Worm (Caenorhabditis elegans) whole organism, early embryonic: ENCODE measurements around the gene mth-1.
"Not testable (repeated sequence)": the region's sequence is repeated elsewhere in the genome, so short reads cannot be mapped to it uniquely, and the experiment has no call there.

Experiments
- B0310.2 ChIP-seq: sonication (generic microtip); optimal IDR thresholded peaks from 2 replicates; lab custom pipeline; 2016; ENCODE audit warnings: mild to moderate bottlenecking, missing genetic modification characterization, missing compliant biosample characterization
- ama-1 ChIP-seq: fragments of 150-350 bp; optimal IDR thresholded peaks from 2 replicates; lab custom pipeline; 2014
- ceh-13 ChIP-seq: fragments of 200-800 bp; sonication (Bioruptor generic); optimal IDR thresholded peaks from 2 replicates; lab custom pipeline; 2018; ENCODE audit warnings: mild to moderate bottlenecking, missing genetic modification characterization, missing compliant biosample characterization
- ceh-36 ChIP-seq: sonication (generic microtip); optimal IDR thresholded peaks from 2 replicates; lab custom pipeline; 2016; ENCODE audit warnings: missing genetic modification characterization, inconsistent platforms, missing compliant biosample characterization
- ets-7 ChIP-seq: sonication (generic microtip); optimal IDR thresholded peaks from 2 replicates; lab custom pipeline; 2016; ENCODE audit warnings: missing genotype, missing genetic modification characterization, missing compliant biosample characterization
- flt-1 ChIP-seq: fragments of 200-800 bp; sonication (Bioruptor generic); IDR thresholded peaks from 2 replicates; pipeline ENCODE4 v1.3.6; 2022; ENCODE audit warnings: missing genetic modification characterization, missing compliant biosample characterization
- hmbx-1 ChIP-seq: sonication (generic microtip); optimal IDR thresholded peaks from 2 replicates; lab custom pipeline; 2016; ENCODE audit warnings: mild to moderate bottlenecking, missing genetic modification characterization, missing compliant biosample characterization
- pes-1 ChIP-seq: fragments of 200-800 bp; sonication (Bioruptor generic); IDR thresholded peaks from 2 replicates; pipeline ENCODE4 v1.3.6; 2022; ENCODE audit warnings: missing genetic modification reagents, missing genetic modification characterization, missing compliant biosample characterization
- scrt-1 ChIP-seq: fragments of 200-800 bp; sonication (Bioruptor generic); IDR thresholded peaks from 2 replicates; pipeline ENCODE4 v1.3.6; 2022; ENCODE audit warnings: missing genetic modification characterization, missing compliant biosample characterization
- tbx-37 ChIP-seq: fragments of 200-800 bp; sonication (Bioruptor generic); conservative IDR thresholded peaks from 2 replicates; pipeline ENCODE4 v1.3.6; 2022; ENCODE audit warnings: missing genetic modification reagents, missing genetic modification characterization, missing compliant biosample characterization
- tra-4 ChIP-seq: sonication (generic microtip); optimal IDR thresholded peaks from 2 replicates; lab custom pipeline; 2017; ENCODE audit warnings: missing genetic modification characterization, missing compliant biosample characterization

DNA sequence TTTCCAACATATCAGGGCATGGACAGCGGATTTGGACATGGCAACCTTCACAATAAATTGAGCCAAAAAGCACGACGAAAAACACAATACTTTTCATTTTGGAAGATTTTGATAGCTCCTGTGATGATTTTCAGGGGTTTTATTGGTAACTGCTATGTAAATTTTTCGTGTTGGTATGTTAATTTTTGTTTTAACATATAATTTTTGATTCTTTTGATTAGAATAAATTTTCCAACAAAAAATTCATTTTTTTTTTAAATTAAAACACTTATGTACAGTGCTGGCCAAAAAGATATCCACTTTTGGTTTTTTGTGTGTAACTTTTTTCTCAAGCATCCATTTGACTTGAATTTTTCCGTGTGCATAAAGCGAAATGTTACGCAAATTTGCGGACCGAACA lies 35.2 kb downstream of the mth-1 start, which contains the start of gene R03H10.4:
- TF ChIP-seq flt-1 (GFP tag; lab: Robert Waterston, UW); ceh-13 (GFP tag; lab: Kevin White, UChicago); ets-7 (tag; lab: Kevin White, UChicago); hmbx-1 (tag; lab: Kevin White, UChicago); tbx-37 (GFP tag; lab: Robert Waterston, UW); ama-1; tra-4; scrt-1 (GFP tag; lab: Robert Waterston, UW); pes-1 (GFP tag; lab: Robert Waterston, UW); ceh-36 (tag; lab: Kevin White, UChicago); B0310.2 (tag; lab: Kevin White, UChicago): not testable (repeated sequence)
